Worm (Caenorhabditis elegans): ENCODE results near the gene gyg-2.

DNA sequence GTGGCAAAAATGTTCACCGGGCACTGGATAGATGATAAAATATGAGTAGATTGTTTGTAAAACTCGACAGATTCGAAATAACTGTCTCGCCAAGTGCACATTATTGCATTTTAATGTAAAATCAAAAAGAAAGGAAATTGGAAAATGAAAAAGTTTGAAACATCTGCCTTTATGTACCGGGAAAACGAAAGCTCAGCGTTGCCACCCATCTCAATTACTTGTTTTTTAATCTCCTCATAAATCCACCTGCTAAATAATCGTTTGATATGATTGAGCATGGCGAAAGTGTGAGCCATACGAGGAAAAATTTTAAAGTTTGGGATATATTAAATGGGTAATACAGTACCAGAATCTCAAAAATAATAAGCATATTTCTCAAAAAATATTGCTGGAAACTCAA lies 29.5 kb downstream of the gyg-2 start, which contains the start of gene srh-137:
- TF ChIP-seq lin-13 (GFP tag; optimal IDR thresholded peaks at IDR 0.05) (no peak), nhr-25 (tag; optimal IDR thresholded peaks at IDR 0.05) (no peak), alr-1 (tag; optimal IDR thresholded peaks at IDR 0.05) (no peak), lsy-2 (tag; optimal IDR thresholded peaks at IDR 0.05) (no peak), nhr-11 (tag; optimal IDR thresholded peaks at IDR 0.05) (no peak), aly-2 (tag; optimal IDR thresholded peaks at IDR 0.05) (no peak), nhr-237 (tag; optimal IDR thresholded peaks at IDR 0.05) (no peak), R02D3.7 (tag; optimal IDR thresholded peaks at IDR 0.05) (no peak), ztf-11 (tag; optimal IDR thresholded peaks at IDR 0.05) (no peak), mab-5 (tag; optimal IDR thresholded peaks at IDR 0.05) (no peak), unc-62 (GFP tag; optimal IDR thresholded peaks at IDR 0.05) (no peak), fos-1 (tag; optimal IDR thresholded peaks at IDR 0.05) (no peak)

Measured in whole organism, L2 larva.